Worm (Caenorhabditis elegans): Measurements from ENCODE around the gene F38B6.6.

F38B6.6 gene

ce11 chrX:6739034-6740008 is 49.4 kb upstream of the F38B6.6 start (continued):
- TF ChIP-seq rec-8 (tag; optimal IDR thresholded peaks at IDR 0.05) (no peak), tbp1 (GFP tag; optimal IDR thresholded peaks at IDR 0.05) (no peak), lsl-1 (GFP tag; optimal IDR thresholded peaks at IDR 0.05) (no peak)

ce11 chrX:6738535-6738934 is 48.6 kb upstream of the F38B6.6 start:
- no peak for TF ChIP-seq ztf-18 (tag; optimal IDR thresholded peaks at IDR 0.05)
- no peak for TF ChIP-seq ama-1 (optimal IDR thresholded peaks at IDR 0.05)
- TF ChIP-seq ama-1 (GFP tag; optimal IDR thresholded peaks at IDR 0.05) = no peak
- no peak for TF ChIP-seq madf-3 (GFP tag; IDR thresholded peaks at IDR 0.05)
- no peak for TF ChIP-seq ceh-100 (GFP tag; IDR thresholded peaks at IDR 0.05)
- no peak for TF ChIP-seq nhr-179 (tag; optimal IDR thresholded peaks at IDR 0.05)
- no peak for TF ChIP-seq F55B11.4 (tag; optimal IDR thresholded peaks at IDR 0.05; ENCODE audit: borderline replicate concordance, insufficient read depth)
- TF ChIP-seq madf-8 (GFP tag; conservative IDR thresholded peaks at IDR 0.05) = no peak
- TF ChIP-seq F22D6.2 (tag; optimal IDR thresholded peaks at IDR 0.05) = no peak
- TF ChIP-seq snpc-4 (GFP tag; optimal IDR thresholded peaks at IDR 0.05) = no peak
- no peak for TF ChIP-seq snpc-4 (tag; optimal IDR thresholded peaks at IDR 0.05)

ce11 chrX:6737329-6738008 is 47.6 kb upstream of the F38B6.6 start:
- TF ChIP-seq bed-2 (GFP tag; IDR thresholded peaks at IDR 0.05) (no peak), tbp1 (GFP tag; optimal IDR thresholded peaks at IDR 0.05) (peak; percentile 57), him-1 (tag; optimal IDR thresholded peaks at IDR 0.05) (no peak), pbrm-1 (GFP tag; IDR thresholded peaks at IDR 0.05) (no peak), F37B4.10 (GFP tag; IDR thresholded peaks at IDR 0.05) (no peak), ztf-26 (tag; optimal IDR thresholded peaks at IDR 0.05) (peak; percentile 88), ceh-91 (GFP tag; IDR thresholded peaks at IDR 0.05) (no peak), Y53F4B.3 (GFP tag; IDR thresholded peaks at IDR 0.05) (no peak), athp-1 (tag; optimal IDR thresholded peaks at IDR 0.05) (no peak), B0336.3 (GFP tag; IDR thresholded peaks at IDR 0.05) (peak; percentile 82), mcd-1 (GFP tag; IDR thresholded peaks at IDR 0.05) (peak; percentile 58), attf-5 (GFP tag; optimal IDR thresholded peaks at IDR 0.05) (peak; percentile 71), F57A8.1 (GFP tag; optimal IDR thresholded peaks at IDR 0.05) (no peak), dpff-1 (tag; optimal IDR thresholded peaks at IDR 0.05) (no peak), tlf-1 (GFP tag; optimal IDR thresholded peaks at IDR 0.05) (peak; percentile 53), atf-7 (tag; optimal IDR thresholded peaks at IDR 0.05) (peak; percentile 96), F10E7.11 (tag; optimal IDR thresholded peaks at IDR 0.05) (peak; percentile 42), dpl-1 (GFP tag; optimal IDR thresholded peaks at IDR 0.05) (no peak), cebp-1 (GFP tag; IDR thresholded peaks at IDR 0.05) (no peak), cebp-1 (tag; optimal IDR thresholded peaks at IDR 0.05) (peak; percentile 85), cebp-2 (GFP tag; IDR thresholded peaks at IDR 0.05) (no peak), C17E4.6 (GFP tag; IDR thresholded peaks at IDR 0.05) (0 out of 2 replicates have a peak, but pooled peaks have one; percentile 23), ztf-22 (GFP tag; optimal IDR thresholded peaks at IDR 0.05) (peak; percentile 89), ama-1 (optimal IDR thresholded peaks at IDR 0.05) (peak; percentile 11), ama-1 (GFP tag; optimal IDR thresholded peaks at IDR 0.05) (no peak), K11D2.4 (GFP tag; IDR thresholded peaks at IDR 0.05) (peak; percentile 90; the same call in 1 of the 2 replicates), ccch-3 (GFP tag; optimal IDR thresholded peaks at IDR 0.05) (no peak), nhr-27 (tag; optimal IDR thresholded peaks at IDR 0.05) (no peak), pha-4 (tag; optimal IDR thresholded peaks at IDR 0.05) (no peak), zim-3 (tag; optimal IDR thresholded peaks at IDR 0.05) (no peak), hmg-1.2 (GFP tag; IDR thresholded peaks at IDR 0.05) (peak; percentile 57), D2030.7 (GFP tag; IDR thresholded peaks at IDR 0.05) (no peak)

Measured in whole organism, young adult.